Fruit fly (Drosophila melanogaster) whole organism, embryonic: Measurements from ENCODE around the gene Cul2.
A peak's percentile ranks its signal among the peaks of the same experiment; 100 is the strongest.

Experiments
- Antp ChIP-seq: fragments of 200-800 bp; sonication (Bioruptor generic); optimal IDR thresholded peaks from 3 replicates; lab custom pipeline; 2016; ENCODE audit warnings: missing biosample characterization, missing genetic modification characterization
- Atf3 ChIP-seq: fragments of 200-800 bp; sonication (Bioruptor generic); optimal IDR thresholded peaks from 3 replicates; lab custom pipeline; 2016; ENCODE audit warnings: missing biosample characterization, missing genetic modification characterization
- C15 ChIP-seq: fragments of 200-800 bp; sonication (Bioruptor generic); IDR thresholded peaks from 3 replicates; pipeline ENCODE4 v1.3.6; 2022; ENCODE audit warnings: missing biosample characterization, missing genetic modification characterization
- CG10147 ChIP-seq: fragments of 200-800 bp; sonication (Bioruptor generic); optimal IDR thresholded peaks from 2 replicates; lab custom pipeline; 2019; ENCODE audit warnings: missing biosample characterization, mild to moderate bottlenecking, missing genetic modification characterization, moderate library complexity
- CG10267 ChIP-seq: fragments of 200-800 bp; sonication (Bioruptor generic); optimal IDR thresholded peaks from 2 replicates; lab custom pipeline; 2018; ENCODE audit warnings: missing biosample characterization, mild to moderate bottlenecking, missing genetic modification characterization, moderate library complexity
- CG10274 ChIP-seq: fragments of 200-800 bp; sonication (Bioruptor generic); optimal IDR thresholded peaks from 3 replicates; lab custom pipeline; 2017; ENCODE audit warnings: missing biosample characterization, mild to moderate bottlenecking, missing genetic modification characterization
- CG11560 ChIP-seq: fragments of 200-800 bp; sonication (Bioruptor generic); IDR thresholded peaks from 3 replicates; pipeline ENCODE4 v1.3.6; 2022; ENCODE audit warnings: missing biosample characterization, missing genetic modification characterization
- CG11723 ChIP-seq: fragments of 200-800 bp; sonication (Bioruptor generic); optimal IDR thresholded peaks from 2 replicates; lab custom pipeline; 2017; ENCODE audit warnings: missing biosample characterization, mild to moderate bottlenecking, missing genetic modification characterization
- CG12769 ChIP-seq: fragments of 200-800 bp; sonication (Bioruptor generic); optimal IDR thresholded peaks from 2 replicates; lab custom pipeline; 2019; ENCODE audit warnings: missing biosample characterization, mild to moderate bottlenecking, missing genetic modification characterization, moderate library complexity
- CG13287 ChIP-seq: fragments of 200-800 bp; sonication (Bioruptor generic); IDR thresholded peaks from 2 replicates; pipeline ENCODE4 v1.3.6; 2022; ENCODE audit warnings: missing biosample characterization, missing genetic modification characterization; ENCODE audit not compliant: partially characterized antibody
- CG14860 ChIP-seq: fragments of 200-800 bp; sonication (Bioruptor generic); IDR thresholded peaks from 3 replicates; pipeline ENCODE4 v1.3.6; 2022; ENCODE audit warnings: missing biosample characterization, missing genetic modification characterization; ENCODE audit not compliant: partially characterized antibody
- CG15073 ChIP-seq: fragments of 200-800 bp; sonication (Bioruptor generic); optimal IDR thresholded peaks from 2 replicates; lab custom pipeline; 2016; ENCODE audit warnings: missing biosample characterization, missing genetic modification characterization
- CG15514 ChIP-seq: fragments of 200-800 bp; sonication (Bioruptor generic); optimal IDR thresholded peaks from 3 replicates; lab custom pipeline; 2017; ENCODE audit warnings: missing biosample characterization, missing genetic modification characterization, mild to moderate bottlenecking, moderate library complexity, missing genetic modification reagents
- CG17186 ChIP-seq: fragments of 200-800 bp; sonication (Bioruptor generic); optimal IDR thresholded peaks from 3 replicates; lab custom pipeline; 2017; ENCODE audit warnings: missing biosample characterization, missing genetic modification reagents, missing genetic modification characterization
- CG17612 ChIP-seq: fragments of 200-800 bp; sonication (Bioruptor generic); IDR thresholded peaks from 2 replicates; pipeline ENCODE4 v1.3.6; 2022; ENCODE audit warnings: missing biosample characterization, missing genetic modification characterization
- CG18476 ChIP-seq: fragments of 200-800 bp; sonication (Bioruptor generic); optimal IDR thresholded peaks from 2 replicates; lab custom pipeline; 2016; ENCODE audit warnings: missing biosample characterization, mild to moderate bottlenecking, missing genetic modification characterization
- CG31365 ChIP-seq: fragments of 200-800 bp; sonication (Bioruptor generic); optimal IDR thresholded peaks from 2 replicates; lab custom pipeline; 2018; ENCODE audit warnings: missing biosample characterization, mild to moderate bottlenecking, missing genetic modification characterization
- CG3281 ChIP-seq: fragments of 200-800 bp; sonication (Bioruptor generic); optimal IDR thresholded peaks from 3 replicates; lab custom pipeline; 2017; ENCODE audit warnings: missing biosample characterization, mild to moderate bottlenecking, missing genetic modification characterization
- CG33557 ChIP-seq: fragments of 200-800 bp; sonication (Bioruptor generic); optimal IDR thresholded peaks from 2 replicates; lab custom pipeline; 2019; ENCODE audit warnings: missing biosample characterization, mild to moderate bottlenecking, missing genetic modification characterization, moderate library complexity
- CG34422 ChIP-seq: fragments of 200-800 bp; sonication (Bioruptor generic); IDR thresholded peaks from 3 replicates; pipeline ENCODE4 v1.3.6; 2022; ENCODE audit warnings: missing biosample characterization, missing genetic modification characterization
- CG3726 ChIP-seq: fragments of 200-800 bp; sonication (Bioruptor generic); IDR thresholded peaks from 3 replicates; pipeline ENCODE4, ENCODE4 v1.3.6; 2022; ENCODE audit warnings: missing biosample characterization, missing genetic modification characterization
- CG3847 ChIP-seq: fragments of 200-800 bp; sonication (Bioruptor generic); IDR thresholded peaks from 2 replicates; pipeline ENCODE4 v1.3.6; 2022; ENCODE audit warnings: missing biosample characterization, missing genetic modification characterization
- CG3995 ChIP-seq: fragments of 200-800 bp; sonication (Bioruptor generic); optimal IDR thresholded peaks from 3 replicates; lab custom pipeline; 2016; ENCODE audit warnings: missing biosample characterization, missing genetic modification characterization
- CG42726 ChIP-seq: fragments of 200-800 bp; sonication (Bioruptor generic); IDR thresholded peaks from 2 replicates; pipeline ENCODE4 v1.3.6; 2022; ENCODE audit warnings: missing biosample characterization, missing genetic modification characterization; ENCODE audit not compliant: partially characterized antibody
- CG4282 ChIP-seq: fragments of 200-800 bp; sonication (Bioruptor generic); optimal IDR thresholded peaks from 2 replicates; lab custom pipeline; 2016; ENCODE audit warnings: missing biosample characterization, missing genetic modification characterization
- CG5245 ChIP-seq: fragments of 200-800 bp; sonication (Bioruptor generic); optimal IDR thresholded peaks from 3 replicates; lab custom pipeline; 2016; ENCODE audit warnings: missing biosample characterization, missing genetic modification characterization
- CG8765 ChIP-seq: fragments of 200-800 bp; sonication (Bioruptor generic); IDR thresholded peaks from 2 replicates; pipeline ENCODE4 v1.3.6; 2022; ENCODE audit warnings: missing biosample characterization, missing genetic modification characterization
- Ets65A ChIP-seq: fragments of 200-800 bp; sonication (Bioruptor generic); peaks from one replicate; lab custom pipeline; 2016; ENCODE audit warnings: missing biosample characterization, missing genetic modification characterization
- HLHmδ ChIP-seq: fragments of 200-800 bp; sonication (Bioruptor generic); optimal IDR thresholded peaks from 2 replicates; lab custom pipeline; 2018; ENCODE audit warnings: missing biosample characterization, mild to moderate bottlenecking, missing genetic modification characterization, moderate library complexity
- Hand ChIP-seq: fragments of 200-800 bp; sonication (Bioruptor generic); optimal IDR thresholded peaks from 2 replicates; lab custom pipeline; 2017; ENCODE audit warnings: mild to moderate bottlenecking, missing biosample characterization, missing genetic modification reagents, missing genetic modification characterization
- Med ChIP-seq: fragments of 200-800 bp; sonication (Bioruptor generic); peaks from one replicate; lab custom pipeline; 2016; ENCODE audit warnings: missing biosample characterization, missing genetic modification characterization, mild to moderate bottlenecking, inconsistent platforms, moderate library complexity
- NFAT ChIP-seq: fragments of 200-800 bp; sonication (Bioruptor generic); IDR thresholded peaks from 2 replicates; pipeline ENCODE4 v1.3.6; 2022; ENCODE audit warnings: missing biosample characterization, missing genetic modification characterization
- Optix ChIP-seq: fragments of 200-800 bp; sonication (Bioruptor generic); IDR thresholded peaks from 3 replicates; pipeline ENCODE4 v1.3.6; 2022; ENCODE audit warnings: missing biosample characterization, missing genetic modification characterization
- Rfx ChIP-seq: fragments of 200-800 bp; sonication (Bioruptor generic); IDR thresholded peaks from 2 replicates; pipeline ENCODE4 v1.3.6; 2022; ENCODE audit warnings: missing biosample characterization, missing genetic modification characterization
- br ChIP-seq: fragments of >200 bp; optimal IDR thresholded peaks from 2 replicates; lab custom pipeline; 2017
- ci ChIP-seq: fragments of 200-800 bp; sonication (Bioruptor generic); IDR thresholded peaks from 3 replicates; pipeline ENCODE4 v1.3.6; 2022; ENCODE audit warnings: missing biosample characterization, missing genetic modification characterization
- crol ChIP-seq: fragments of 200-800 bp; sonication (Bioruptor generic); IDR thresholded peaks from 2 replicates; pipeline ENCODE4 v1.3.6; 2022; ENCODE audit warnings: missing biosample characterization, missing genetic modification characterization
- fu2 ChIP-seq: fragments of 200-800 bp; sonication (Bioruptor generic); optimal IDR thresholded peaks from 2 replicates; lab custom pipeline; 2016; ENCODE audit warnings: missing biosample characterization, missing genetic modification characterization
- gcm ChIP-seq: fragments of 200-800 bp; sonication (Bioruptor generic); optimal IDR thresholded peaks from 2 replicates; lab custom pipeline; 2019; ENCODE audit warnings: missing biosample characterization, mild to moderate bottlenecking, missing genetic modification characterization, moderate library complexity
- gcm2 ChIP-seq: fragments of 200-800 bp; sonication (Bioruptor generic); optimal IDR thresholded peaks from 2 replicates; lab custom pipeline; 2016; ENCODE audit warnings: missing biosample characterization, missing genetic modification characterization
- gem ChIP-seq: fragments of 200-800 bp; sonication (Bioruptor generic); optimal IDR thresholded peaks from 2 replicates; lab custom pipeline; 2019; ENCODE audit warnings: missing biosample characterization, mild to moderate bottlenecking, missing genetic modification characterization, moderate library complexity
- her ChIP-seq: fragments of 200-800 bp; sonication (Bioruptor generic); optimal IDR thresholded peaks from 2 replicates; lab custom pipeline; 2016; ENCODE audit warnings: missing biosample characterization, missing genetic modification characterization
- insv ChIP-seq, 2 experiments: fragments of 200-800 bp; sonication (Bioruptor generic); optimal IDR thresholded peaks; 3 replicates each; lab custom pipeline; 2016 to 2018; ENCODE audit warnings: missing biosample characterization in 2 of 2, missing genetic modification characterization in 2 of 2
- mld ChIP-seq: fragments of 200-800 bp; sonication (Bioruptor generic); IDR thresholded peaks from 3 replicates; pipeline ENCODE4 v1.3.6; 2022; ENCODE audit warnings: missing biosample characterization, missing genetic modification characterization; ENCODE audit not compliant: partially characterized antibody
- nerfin-2 ChIP-seq: fragments of 200-800 bp; sonication (Bioruptor generic); IDR thresholded peaks from 2 replicates; pipeline ENCODE4 v1.3.6; 2022; ENCODE audit warnings: missing biosample characterization, missing genetic modification characterization; ENCODE audit not compliant: partially characterized antibody
- nmo ChIP-seq: fragments of 200-800 bp; sonication (Bioruptor generic); optimal IDR thresholded peaks from 2 replicates; lab custom pipeline; 2018; ENCODE audit warnings: missing biosample characterization, mild to moderate bottlenecking, missing genetic modification characterization, moderate library complexity
- pfk ChIP-seq: fragments of 200-800 bp; sonication (Bioruptor generic); optimal IDR thresholded peaks from 2 replicates; lab custom pipeline; 2018; ENCODE audit warnings: missing biosample characterization, mild to moderate bottlenecking, missing genetic modification characterization, moderate library complexity
- phol ChIP-seq: fragments of 200-800 bp; sonication (Bioruptor generic); optimal IDR thresholded peaks from 3 replicates; lab custom pipeline; 2018; ENCODE audit warnings: missing biosample characterization, mild to moderate bottlenecking, missing genetic modification characterization, moderate library complexity
- slou ChIP-seq: fragments of 200-800 bp; sonication (Bioruptor generic); optimal IDR thresholded peaks from 3 replicates; lab custom pipeline; 2016; ENCODE audit warnings: missing biosample characterization, missing genetic modification characterization
- tio ChIP-seq: fragments of 200-800 bp; sonication (Bioruptor generic); optimal IDR thresholded peaks from 2 replicates; lab custom pipeline; 2017; ENCODE audit warnings: missing biosample characterization, missing genetic modification characterization, inconsistent platforms
- tup ChIP-seq: fragments of 200-800 bp; sonication (Bioruptor generic); optimal IDR thresholded peaks from 2 replicates; lab custom pipeline; 2016; ENCODE audit warnings: missing biosample characterization, mild to moderate bottlenecking, missing genetic modification characterization, moderate library complexity
- vfl ChIP-seq: fragments of 200-800 bp; sonication (Bioruptor generic); optimal IDR thresholded peaks from 2 replicates; lab custom pipeline; 2016; ENCODE audit warnings: missing biosample characterization, missing genetic modification characterization

Cul2 gene

DNA sequence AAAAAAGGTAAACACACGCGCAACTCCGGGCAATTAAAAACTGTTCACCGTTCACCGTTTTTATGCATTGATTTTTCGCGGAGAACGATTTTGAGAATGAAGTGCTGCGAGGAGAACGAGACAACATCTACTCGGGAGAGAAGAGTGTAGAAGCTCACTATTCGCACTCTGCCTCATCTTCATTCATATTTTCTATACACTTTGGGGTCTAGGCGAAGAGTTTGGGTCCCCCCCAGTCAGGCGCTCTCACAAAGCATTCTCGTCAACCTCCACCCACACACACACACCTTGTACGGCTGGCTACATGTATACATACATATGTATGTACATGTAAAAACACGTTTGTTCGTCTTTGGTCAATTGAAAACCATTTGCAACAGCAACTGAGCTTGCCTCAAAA, 18.0 kb downstream of the Cul2 start (continued):
- TF ChIP-seq Med (GFP tag; lab: Kevin White, UChicago) (peak; percentile 36), NFAT (GFP tag; lab: Robert Waterston, UW) (no peak), gcm (GFP tag; lab: Kevin White, UChicago) (no peak), mld (GFP tag; lab: Robert Waterston, UW) (no peak), CG33557 (no peak), CG31365 (tag; lab: Kevin White, UChicago) (no peak), CG3847 (GFP tag; lab: Robert Waterston, UW) (no peak), tup (GFP tag; lab: Kevin White, UChicago) (no peak), ci (GFP tag; lab: Robert Waterston, UW) (0 out of 3 replicates have a peak, but pooled peaks have one; percentile 23), gem (no peak), Atf3 (GFP tag; lab: Kevin White, UChicago) (no peak), her (no peak), CG5245 (GFP tag; lab: Kevin White, UChicago) (no peak), br (lab: Kevin White, UChicago) (no peak), C15 (no peak), CG3281 (no peak), slou (no peak), Optix (GFP tag; lab: Robert Waterston, UW) (no peak), gcm2 (GFP tag; lab: Kevin White, UChicago) (no peak), CG10147 (GFP tag; lab: Kevin White, UChicago) (no peak), Hand (no peak), crol (GFP tag; lab: Robert Waterston, UW) (peak; percentile 57; the same call in 1 of the 2 replicates), CG42726 (no peak), CG15514 (GFP tag; lab: Kevin White, UChicago) (peak; percentile 12), CG14860 (GFP tag; lab: Robert Waterston, UW) (no peak), CG15073 (GFP tag; lab: Kevin White, UChicago) (no peak), CG18476 (GFP tag; lab: Kevin White, UChicago) (no peak), Rfx (GFP tag; lab: Robert Waterston, UW) (no peak), nmo (GFP tag; lab: Kevin White, UChicago) (no peak), vfl (no peak), CG8765 (GFP tag; lab: Robert Waterston, UW) (0 out of 2 replicates have a peak, but pooled peaks have one; percentile 22), CG11560 (tag; lab: Robert Waterston, UW) (no peak), phol (tag; lab: Kevin White, UChicago) (no peak), pfk (GFP tag; lab: Kevin White, UChicago) (no peak), insv (GFP tag; optimal IDR thresholded peaks at IDR 0.05; lab: Kevin White, UChicago) (no peak), CG10274 (GFP tag; lab: Kevin White, UChicago) (no peak), CG4282 (GFP tag; lab: Kevin White, UChicago) (no peak), CG17186 (GFP tag; lab: Kevin White, UChicago) (no peak), tio (no peak), CG17612 (GFP tag; lab: Robert Waterston, UW) (no peak), CG11723 (GFP tag; lab: Kevin White, UChicago) (no peak), CG10267 (tag; lab: Kevin White, UChicago) (no peak), CG12769 (peak; percentile 50), nerfin-2 (no peak), Antp (no peak), HLHmδ (GFP tag; lab: Kevin White, UChicago) (no peak), CG3995 (GFP tag; lab: Kevin White, UChicago) (peak; percentile 88), CG34422 (peak; percentile 46; the same call in 1 of the 3 replicates), fu2 (GFP tag; lab: Kevin White, UChicago) (no peak), CG3726 (GFP tag; lab: Robert Waterston, UW) (no peak), Ets65A (GFP tag; lab: Kevin White, UChicago) (no peak), CG13287 (GFP tag; lab: Robert Waterston, UW) (0 out of 2 replicates have a peak, but pooled peaks have one; percentile 6)
